Fruit fly (Drosophila melanogaster) whole organism, embryonic: ENCODE measurements around the gene tHMG1.

Experiments used
- CG1024 ChIP-seq: fragments of 200-800 bp; sonication (Bioruptor generic); IDR thresholded peaks from 2 replicates; pipeline ENCODE4 v1.3.6; 2022; ENCODE audit warnings: missing biosample characterization, missing genetic modification characterization
- CG1233 ChIP-seq: fragments of 200-800 bp; sonication (Bioruptor generic); optimal IDR thresholded peaks from 4 replicates; lab custom pipeline; 2018; ENCODE audit warnings: missing biosample characterization, mild to moderate bottlenecking, missing genetic modification characterization
- CG15269 ChIP-seq: fragments of 200-800 bp; sonication (Bioruptor generic); optimal IDR thresholded peaks from 2 replicates; lab custom pipeline; 2018; ENCODE audit warnings: missing biosample characterization, mild to moderate bottlenecking, missing genetic modification characterization, moderate library complexity
- CG17186 ChIP-seq: fragments of 200-800 bp; sonication (Bioruptor generic); optimal IDR thresholded peaks from 3 replicates; lab custom pipeline; 2017; ENCODE audit warnings: missing biosample characterization, missing genetic modification reagents, missing genetic modification characterization
- CG17328 ChIP-seq: fragments of 200-800 bp; sonication (Bioruptor generic); IDR thresholded peaks from 2 replicates; pipeline ENCODE4 v1.3.6; 2022; ENCODE audit warnings: missing biosample characterization, missing genetic modification characterization
- CG17612 ChIP-seq: fragments of 200-800 bp; sonication (Bioruptor generic); IDR thresholded peaks from 2 replicates; pipeline ENCODE4 v1.3.6; 2022; ENCODE audit warnings: missing biosample characterization, missing genetic modification characterization
- CG18262 ChIP-seq: fragments of 200-800 bp; optimal IDR thresholded peaks from 3 replicates; lab custom pipeline; 2019; ENCODE audit warnings: missing biosample characterization, mild to moderate bottlenecking, missing genetic modification characterization, moderate library complexity
- CG2202 ChIP-seq: fragments of 200-800 bp; sonication (Bioruptor generic); optimal IDR thresholded peaks from 2 replicates; lab custom pipeline; 2018; ENCODE audit warnings: missing biosample characterization, mild to moderate bottlenecking, missing genetic modification characterization
- CG2712 ChIP-seq: fragments of 200-800 bp; optimal IDR thresholded peaks from 3 replicates; lab custom pipeline; 2019; ENCODE audit warnings: missing biosample characterization, mild to moderate bottlenecking, missing genetic modification characterization, moderate library complexity
- CG2875 ChIP-seq: fragments of 200-800 bp; sonication (Bioruptor generic); optimal IDR thresholded peaks from 2 replicates; lab custom pipeline; 2017; ENCODE audit warnings: missing biosample characterization, mild to moderate bottlenecking, missing genetic modification characterization, missing genetic modification reagents
- CG31388 ChIP-seq: fragments of 200-800 bp; sonication (Bioruptor generic); optimal IDR thresholded peaks from 2 replicates; lab custom pipeline; 2016; ENCODE audit warnings: missing biosample characterization, missing genetic modification characterization
- CG3163 ChIP-seq: fragments of 200-800 bp; sonication (Bioruptor generic); optimal IDR thresholded peaks from 3 replicates; lab custom pipeline; 2016; ENCODE audit warnings: missing biosample characterization, missing genetic modification characterization
- CG32772 ChIP-seq: fragments of 200-800 bp; sonication (Bioruptor generic); IDR thresholded peaks from 2 replicates; pipeline ENCODE4 v1.3.6; 2022; ENCODE audit warnings: missing biosample characterization, missing genetic modification characterization
- CG6175 ChIP-seq: fragments of 200-800 bp; sonication (Bioruptor generic); IDR thresholded peaks from 3 replicates; pipeline ENCODE4 v1.3.6; 2022; ENCODE audit warnings: missing biosample characterization, missing genetic modification characterization
- CG7357 ChIP-seq: fragments of 200-800 bp; sonication (Bioruptor generic); IDR thresholded peaks from 3 replicates; pipeline ENCODE4 v1.3.6; 2022; ENCODE audit warnings: missing biosample characterization, missing genetic modification characterization
- CG7786 ChIP-seq: fragments of 200-800 bp; sonication (Bioruptor generic); optimal IDR thresholded peaks from 2 replicates; lab custom pipeline; 2016; ENCODE audit warnings: missing biosample characterization, missing genetic modification characterization
- CG7987 ChIP-seq: fragments of 200-800 bp; sonication (Bioruptor generic); optimal IDR thresholded peaks from 2 replicates; lab custom pipeline; 2018; ENCODE audit warnings: missing biosample characterization, mild to moderate bottlenecking, missing genetic modification characterization, moderate library complexity
- CG9215 ChIP-seq: fragments of 200-800 bp; sonication (Bioruptor generic); IDR thresholded peaks from 2 replicates; pipeline ENCODE4 v1.3.6; 2022; ENCODE audit warnings: missing biosample characterization, missing genetic modification characterization
- CG9609 ChIP-seq: fragments of 200-800 bp; sonication (Bioruptor generic); optimal IDR thresholded peaks from 3 replicates; lab custom pipeline; 2016; ENCODE audit warnings: missing biosample characterization, missing genetic modification characterization
- Camta ChIP-seq: fragments of 200-800 bp; sonication (Bioruptor generic); optimal IDR thresholded peaks from 2 replicates; lab custom pipeline; 2016; ENCODE audit warnings: missing biosample characterization, missing genetic modification characterization
- CkIIα-i1 ChIP-seq: fragments of 200-800 bp; sonication (Bioruptor generic); IDR thresholded peaks from 2 replicates; pipeline ENCODE4 v1.3.6; 2022; ENCODE audit warnings: missing biosample characterization, missing genetic modification characterization
- Ets97D ChIP-seq: fragments of 200-800 bp; sonication (Bioruptor generic); optimal IDR thresholded peaks from 3 replicates; lab custom pipeline; 2016; ENCODE audit warnings: missing biosample characterization, missing genetic modification characterization
- Gsc ChIP-seq: fragments of 200-800 bp; sonication (Bioruptor generic); IDR thresholded peaks from 2 replicates; pipeline ENCODE4 v1.3.6; 2022; ENCODE audit warnings: missing biosample characterization, missing genetic modification characterization
- Gug ChIP-seq: fragments of 200-800 bp; sonication (Bioruptor generic); IDR thresholded peaks from 4 replicates; pipeline ENCODE4 v1.3.6; 2022; ENCODE audit warnings: missing biosample characterization, missing genetic modification characterization
- Lim3 ChIP-seq: fragments of 200-800 bp; sonication (Bioruptor generic); IDR thresholded peaks from 2 replicates; pipeline ENCODE4 v1.3.6; 2022; ENCODE audit warnings: missing biosample characterization, missing genetic modification characterization
- NC2α ChIP-seq: fragments of 200-800 bp; sonication (Bioruptor generic); optimal IDR thresholded peaks from 2 replicates; lab custom pipeline; 2016; ENCODE audit warnings: missing biosample characterization, missing genetic modification characterization
- Neu2 ChIP-seq: fragments of 200-800 bp; sonication (Bioruptor generic); optimal IDR thresholded peaks from 3 replicates; lab custom pipeline; 2016; ENCODE audit warnings: missing biosample characterization, missing genetic modification characterization, borderline replicate concordance
- NfI ChIP-seq: fragments of 200-800 bp; sonication (Bioruptor generic); optimal IDR thresholded peaks from 3 replicates; lab custom pipeline; 2018; ENCODE audit warnings: missing biosample characterization, mild to moderate bottlenecking, missing genetic modification characterization, moderate library complexity
- Ptx1 ChIP-seq: fragments of 200-800 bp; sonication (Bioruptor generic); IDR thresholded peaks from 2 replicates; pipeline ENCODE4 v1.3.6; 2022; ENCODE audit warnings: missing biosample characterization, missing genetic modification characterization
- Sin3A ChIP-seq: fragments of >200 bp; optimal IDR thresholded peaks from 2 replicates; lab custom pipeline; 2018
- Trl ChIP-seq, 3 experiments: fragments of >200 bp in 2 of 3; fragments of 200-800 bp in 1 of 3; sonication (Bioruptor generic) in 1 of 3; optimal IDR thresholded peaks; 2 replicates in 1 of 3; 3 replicates in 2 of 3; lab custom pipeline; 2016 to 2017; ENCODE audit warnings: missing biosample characterization in 1 of 3, missing genetic modification characterization in 1 of 3
- aop ChIP-seq: fragments of 200-800 bp; sonication (Bioruptor generic); IDR thresholded peaks from 2 replicates; pipeline ENCODE4 v1.3.6; 2022; ENCODE audit warnings: missing biosample characterization, missing genetic modification characterization
- br ChIP-seq: fragments of >200 bp; optimal IDR thresholded peaks from 2 replicates; lab custom pipeline; 2017
- cad ChIP-seq: fragments of >200 bp; optimal IDR thresholded peaks from 2 replicates; lab custom pipeline; 2017; ENCODE audit warnings: missing biosample characterization, missing genetic modification characterization
- chinmo ChIP-seq: fragments of 200-800 bp; sonication (Bioruptor generic); IDR thresholded peaks from 4 replicates; pipeline ENCODE4 v1.3.6; 2022; ENCODE audit warnings: missing biosample characterization, missing genetic modification characterization; ENCODE audit not compliant: partially characterized antibody
- corto ChIP-seq: fragments of 200-800 bp; sonication (Bioruptor generic); optimal IDR thresholded peaks from 2 replicates; lab custom pipeline; 2016; ENCODE audit warnings: missing biosample characterization, mild to moderate bottlenecking, missing genetic modification characterization, moderate library complexity
- croc ChIP-seq: fragments of 200-800 bp; sonication (Bioruptor generic); conservative IDR thresholded peaks from 3 replicates; pipeline ENCODE4 v1.3.6; 2022; ENCODE audit warnings: missing biosample characterization, missing genetic modification characterization
- crol ChIP-seq: fragments of 200-800 bp; sonication (Bioruptor generic); IDR thresholded peaks from 2 replicates; pipeline ENCODE4 v1.3.6; 2022; ENCODE audit warnings: missing biosample characterization, missing genetic modification characterization
- cwo ChIP-seq: fragments of 200-800 bp; sonication (Bioruptor generic); optimal IDR thresholded peaks from 3 replicates; lab custom pipeline; 2017; ENCODE audit warnings: missing biosample characterization, missing genetic modification characterization, mild to moderate bottlenecking, moderate library complexity, missing genetic modification reagents
- gcm ChIP-seq: fragments of 200-800 bp; sonication (Bioruptor generic); optimal IDR thresholded peaks from 2 replicates; lab custom pipeline; 2019; ENCODE audit warnings: missing biosample characterization, mild to moderate bottlenecking, missing genetic modification characterization, moderate library complexity
- gem ChIP-seq: fragments of 200-800 bp; sonication (Bioruptor generic); optimal IDR thresholded peaks from 2 replicates; lab custom pipeline; 2019; ENCODE audit warnings: missing biosample characterization, mild to moderate bottlenecking, missing genetic modification characterization, moderate library complexity
- grn ChIP-seq: fragments of 200-800 bp; sonication (Bioruptor generic); optimal IDR thresholded peaks from 3 replicates; lab custom pipeline; 2017; ENCODE audit warnings: missing biosample characterization, missing genetic modification characterization
- gsb-n ChIP-seq: fragments of 200-800 bp; sonication (Bioruptor generic); optimal IDR thresholded peaks from 3 replicates; lab custom pipeline; 2018; ENCODE audit warnings: missing biosample characterization, mild to moderate bottlenecking, missing genetic modification characterization
- hth ChIP-seq: fragments of >200 bp; optimal IDR thresholded peaks from 2 replicates; lab custom pipeline; 2017; ENCODE audit warnings: inconsistent platforms
- kay ChIP-seq: fragments of 200-800 bp; sonication (Bioruptor generic); optimal IDR thresholded peaks from 2 replicates; lab custom pipeline; 2016; ENCODE audit warnings: missing biosample characterization, missing genetic modification characterization
- klu ChIP-seq: fragments of 200-800 bp; sonication (Bioruptor generic); IDR thresholded peaks from 2 replicates; pipeline ENCODE4 v1.3.6; 2022; ENCODE audit warnings: missing biosample characterization, missing genetic modification characterization
- otp ChIP-seq: fragments of 200-800 bp; sonication (Bioruptor generic); IDR thresholded peaks from 3 replicates; pipeline ENCODE4, ENCODE4 v1.3.6; 2022; ENCODE audit warnings: missing biosample characterization, missing genetic modification characterization
- psq ChIP-seq: fragments of 200-800 bp; sonication (Bioruptor generic); optimal IDR thresholded peaks from 2 replicates; lab custom pipeline; 2017; ENCODE audit warnings: missing biosample characterization, missing genetic modification characterization
- schlank ChIP-seq: fragments of 200-800 bp; sonication (Bioruptor generic); optimal IDR thresholded peaks from 2 replicates; lab custom pipeline; 2018; ENCODE audit warnings: missing biosample characterization, mild to moderate bottlenecking, missing genetic modification characterization
- sens ChIP-seq: fragments of 200-800 bp; sonication (Bioruptor generic); peaks from one replicate; lab custom pipeline; 2016; ENCODE audit warnings: missing biosample characterization, missing genetic modification characterization
- sr ChIP-seq: fragments of 200-800 bp; sonication (Bioruptor generic); IDR thresholded peaks from 3 replicates; pipeline ENCODE4 v1.3.6; 2022; ENCODE audit warnings: missing biosample characterization, missing genetic modification characterization
- tll ChIP-seq, 2 experiments: fragments of 200-800 bp in 1 of 2; fragments of >200 bp in 1 of 2; sonication (Bioruptor generic) in 1 of 2; optimal IDR thresholded peaks; 2 replicates each; lab custom pipeline; 2017 to 2019; ENCODE audit warnings: missing biosample characterization in 2 of 2, missing genetic modification characterization in 2 of 2, mild to moderate bottlenecking in 1 of 2, moderate library complexity in 1 of 2

tHMG1 gene

dm6 chr3R:22447874-22448254, 43.8 kb upstream of the tHMG1 start, which contains the start of gene CG34376 (continued):
- TF ChIP-seq Gug (GFP tag; lab: Robert Waterston, UW) (peak; percentile 18; the same call in 1 of the 4 replicates), CG2712 (peak; percentile 29), CG31388 (GFP tag; lab: Kevin White, UChicago) (no peak), CG17328 (GFP tag; lab: Robert Waterston, UW) (peak; percentile 47; the same call in 1 of the 2 replicates), gcm (GFP tag; lab: Kevin White, UChicago) (no peak), CG7987 (GFP tag; lab: Kevin White, UChicago) (peak; percentile 49), gem (tag; lab: Kevin White, UChicago) (peak; percentile 55), CG6175 (GFP tag; lab: Robert Waterston, UW) (no peak), Lim3 (GFP tag; lab: Robert Waterston, UW) (no peak; the same call in 1 of the 2 replicates), CG7357 (peak; percentile 58; the same call in 1 of the 3 replicates), Neu2 (GFP tag; lab: Kevin White, UChicago) (no peak), CG9215 (0 out of 2 replicates have a peak, but pooled peaks have one; percentile 5), CG7786 (GFP tag; lab: Kevin White, UChicago) (no peak), corto (GFP tag; lab: Kevin White, UChicago) (no peak), Sin3A (peak; percentile 32), br (lab: Kevin White, UChicago) (no peak), hth (no peak), Ptx1 (GFP tag; lab: Robert Waterston, UW) (peak; percentile 36; the same call in 1 of the 2 replicates), cad (no peak), sr (GFP tag; lab: Robert Waterston, UW) (0 out of 3 replicates have a peak, but pooled peaks have one; percentile 36), NfI (GFP tag; lab: Kevin White, UChicago) (peak; percentile 49), CG3163 (GFP tag; lab: Kevin White, UChicago) (no peak), gsb-n (peak; percentile 72), aop (GFP tag; lab: Robert Waterston, UW) (peak; percentile 64; the same call in 1 of the 2 replicates), CG2875 (peak; percentile 6), CG1233 (GFP tag; lab: Kevin White, UChicago) (peak; percentile 10), CG32772 (GFP tag; lab: Robert Waterston, UW) (peak; percentile 24; the same call in 1 of the 2 replicates), tll (GFP tag; optimal IDR thresholded peaks at IDR 0.05; lab: Kevin White, UChicago) (no peak), Camta (no peak), CG15269 (tag; lab: Kevin White, UChicago) (no peak), sens (GFP tag; lab: Kevin White, UChicago) (peak; percentile 89), CG2202 (tag; lab: Kevin White, UChicago) (no peak), CG18262 (tag; lab: Kevin White, UChicago) (peak; percentile 29), CG9609 (no peak), klu (GFP tag; lab: Robert Waterston, UW) (peak; percentile 34; the same call in 1 of the 2 replicates), NC2α (no peak), cwo (GFP tag; lab: Kevin White, UChicago) (no peak), crol (GFP tag; lab: Robert Waterston, UW) (peak; percentile 100), CkIIα-i1 (GFP tag; lab: Robert Waterston, UW) (no peak), schlank (tag; lab: Kevin White, UChicago) (peak; percentile 37), otp (GFP tag; lab: Robert Waterston, UW) (peak; percentile 78; the same call in 2 of the 3 replicates), kay (no peak), CG17186 (GFP tag; lab: Kevin White, UChicago) (peak; percentile 62), Trl (optimal IDR thresholded peaks at IDR 0.05; lab: Kevin White, UChicago) (no peak), Trl (GFP tag; optimal IDR thresholded peaks at IDR 0.05; lab: Kevin White, UChicago) (peak; percentile 13), chinmo (0 out of 4 replicates have a peak, but pooled peaks have one; percentile 44), grn (GFP tag; lab: Kevin White, UChicago) (peak; percentile 77), psq (peak; percentile 85), CG17612 (GFP tag; lab: Robert Waterston, UW) (no peak), CG1024 (GFP tag; lab: Robert Waterston, UW) (0 out of 2 replicates have a peak, but pooled peaks have one; percentile 5), Ets97D (GFP tag; lab: Kevin White, UChicago) (peak; percentile 68), croc (GFP tag; lab: Robert Waterston, UW) (0 out of 3 replicates have a peak, but pooled peaks have one; percentile 15), Gsc (GFP tag; lab: Robert Waterston, UW) (no peak)
